Worm (Caenorhabditis elegans) whole organism, young adult: Measurements from ENCODE around the gene W02D7.5.

ENCODE experiments used
- B0261.1 ChIP-seq: sonication (generic microtip); optimal IDR thresholded peaks from 2 replicates; lab custom pipeline; 2016; ENCODE audit warnings: mild to moderate bottlenecking, missing genetic modification characterization, moderate library complexity, missing compliant biosample characterization
- F22D6.2 ChIP-seq: sonication (generic microtip); optimal IDR thresholded peaks from 2 replicates; lab custom pipeline; 2016; ENCODE audit warnings: mild to moderate bottlenecking, missing genetic modification characterization, missing compliant biosample characterization
- Y95B8A.8 ChIP-seq: fragments of 200-800 bp; sonication (Bioruptor generic); IDR thresholded peaks from 2 replicates; pipeline ENCODE4 v1.3.6; 2022; ENCODE audit warnings: missing genetic modification reagents, missing genetic modification characterization, missing compliant biosample characterization
- ama-1 ChIP-seq, 3 experiments: fragments of 150-350 bp in 1 of 3; sonication (generic microtip) in 2 of 3; optimal IDR thresholded peaks; 2 replicates each; lab custom pipeline; 2014 to 2018; ENCODE audit warnings: missing biosample characterization in 2 of 3, missing genetic modification characterization in 2 of 3, missing genetic modification reagents in 2 of 3
- dpl-1 ChIP-seq: fragments of 150-350 bp; optimal IDR thresholded peaks from 2 replicates; lab custom pipeline; 2014; ENCODE audit warnings: missing biosample characterization, missing genetic modification reagents, missing genetic modification characterization
- ets-4 ChIP-seq: fragments of 200-800 bp; sonication (Bioruptor generic); optimal IDR thresholded peaks from 2 replicates; lab custom pipeline; 2018; ENCODE audit warnings: mild to moderate bottlenecking, missing genetic modification characterization, missing compliant biosample characterization
- him-1 ChIP-seq: sonication (generic microtip); optimal IDR thresholded peaks from 2 replicates; lab custom pipeline; 2016; ENCODE audit warnings: missing genotype, missing genetic modification reagents, missing genetic modification characterization, missing compliant biosample characterization
- hmg-20 ChIP-seq: fragments of 200-800 bp; sonication (Bioruptor generic); IDR thresholded peaks from 2 replicates; pipeline ENCODE4 v1.3.6; 2022; ENCODE audit warnings: missing genetic modification reagents, missing genetic modification characterization, missing compliant biosample characterization
- lin-40 ChIP-seq: sonication (generic microtip); optimal IDR thresholded peaks from 2 replicates; lab custom pipeline; 2016; ENCODE audit warnings: missing genetic modification characterization, mild to moderate bottlenecking, missing compliant biosample characterization, missing genotype, missing genetic modification reagents
- nfyb-1 ChIP-seq: fragments of 200-800 bp; sonication (Bioruptor generic); IDR thresholded peaks from 2 replicates; pipeline ENCODE4 v1.3.6; 2022; ENCODE audit warnings: missing genetic modification reagents, missing genetic modification characterization, missing compliant biosample characterization
- repo-1 ChIP-seq: sonication (generic microtip); optimal IDR thresholded peaks from 2 replicates; lab custom pipeline; 2017; ENCODE audit warnings: mild to moderate bottlenecking, missing genetic modification characterization, missing compliant biosample characterization
- xnd-1 ChIP-seq: sonication (generic microtip); optimal IDR thresholded peaks from 2 replicates; lab custom pipeline; 2016; ENCODE audit warnings: missing genotype, missing genetic modification reagents, missing genetic modification characterization, missing compliant biosample characterization

DNA sequence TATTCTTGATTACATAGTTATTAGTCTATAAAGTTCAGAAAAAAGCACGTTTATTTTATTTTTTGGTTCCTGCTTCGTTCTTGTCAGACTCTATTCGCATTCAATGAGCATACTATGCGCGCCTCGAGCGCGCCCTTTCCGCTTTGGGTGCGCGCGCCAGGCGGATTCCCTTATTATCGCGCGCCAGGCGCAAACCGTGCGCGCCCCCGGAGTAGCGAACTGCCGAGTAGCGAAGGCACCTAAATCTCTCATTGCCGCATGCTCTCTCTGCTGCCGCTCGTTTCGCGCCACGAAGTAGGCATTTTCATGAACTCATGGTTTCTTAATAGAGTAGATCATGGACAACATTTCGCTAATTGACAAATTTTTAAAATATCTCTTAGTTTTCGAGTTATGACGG is 28.0 kb upstream of the W02D7.5 start:
- TF ChIP-seq him-1 (tag; lab: Kevin White, UChicago) = no peak
- no peak for TF ChIP-seq ama-1 (optimal IDR thresholded peaks at IDR 0.05; lab: Kevin White, UChicago)
- TF ChIP-seq ama-1 (GFP tag; optimal IDR thresholded peaks at IDR 0.05; lab: Kevin White, UChicago) = no peak
- TF ChIP-seq B0261.1 (tag; lab: Kevin White, UChicago) = no peak
- TF ChIP-seq Y95B8A.8 (GFP tag; lab: Robert Waterston, UW) = no peak
- TF ChIP-seq xnd-1 (tag; lab: Kevin White, UChicago) = no peak
- no peak for TF ChIP-seq F22D6.2 (tag; lab: Kevin White, UChicago)
- no peak for TF ChIP-seq ets-4
- no peak for TF ChIP-seq nfyb-1 (GFP tag; lab: Robert Waterston, UW)
- no peak for TF ChIP-seq hmg-20 (GFP tag; lab: Robert Waterston, UW)
- no peak for TF ChIP-seq repo-1 (tag; lab: Kevin White, UChicago)
- no peak for TF ChIP-seq lin-40 (tag; lab: Kevin White, UChicago)
- TF ChIP-seq dpl-1 (GFP tag; lab: Kevin White, UChicago) = no peak
